Fruit fly (Drosophila melanogaster): ENCODE measurements around the gene Doc3.

The Doc3 gene

DNA sequence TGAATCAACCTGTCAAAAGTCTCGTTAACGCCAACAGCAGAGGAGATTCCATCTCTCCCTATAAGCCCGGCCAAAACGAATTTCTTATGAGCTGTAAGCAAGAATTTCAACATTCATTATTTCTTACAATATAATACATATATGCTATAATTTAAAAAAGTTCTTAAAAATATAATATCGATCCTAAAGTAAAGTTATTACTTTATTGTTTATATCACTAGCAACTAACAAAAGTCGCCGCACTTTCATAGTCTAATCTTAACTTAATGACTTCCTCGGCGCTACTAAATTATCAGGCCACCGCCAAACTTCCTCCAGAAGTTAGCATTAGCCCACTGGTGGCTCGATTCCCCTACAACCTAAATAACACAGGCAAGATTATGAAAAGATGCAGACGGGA is 28.5 kb downstream of the Doc3 start (continued):
- TF ChIP-seq CG1792 (GFP tag; optimal IDR thresholded peaks at IDR 0.05) (no peak), dysf (GFP tag; IDR thresholded peaks at IDR 0.05) (no peak), CG6175 (GFP tag; IDR thresholded peaks at IDR 0.05) (no peak), CG30403 (GFP tag; optimal IDR thresholded peaks at IDR 0.05) (peak; percentile 19), Ssrp (tag; optimal IDR thresholded peaks at IDR 0.05) (peak; percentile 38), CG7271 (tag; optimal IDR thresholded peaks at IDR 0.05) (no peak)

- TF ChIP-seq ci (GFP tag; IDR thresholded peaks at IDR 0.05), result peak; percentile 83
- TF ChIP-seq CG7556 (GFP tag; optimal IDR thresholded peaks at IDR 0.05), result no peak
- TF ChIP-seq phol (tag; optimal IDR thresholded peaks at IDR 0.05), result peak; percentile 87
- peak; percentile 63; the same call in 1 of the 2 replicates for TF ChIP-seq peb (GFP tag; IDR thresholded peaks at IDR 0.05)
- TF ChIP-seq wdn (GFP tag; IDR thresholded peaks at IDR 0.05), result no peak
- TF ChIP-seq CG2202 (tag; optimal IDR thresholded peaks at IDR 0.05), result peak; percentile 29
- TF ChIP-seq Ptx1 (GFP tag; IDR thresholded peaks at IDR 0.05), result peak; percentile 70
- TF ChIP-seq pan (optimal IDR thresholded peaks at IDR 0.05), result no peak
- peak in 1 of 2 experiments; percentile 78 for TF ChIP-seq pan (GFP tag; optimal IDR thresholded peaks at IDR 0.05 in 1 of 2, IDR thresholded peaks at IDR 0.05 in 1 of 2)
- peak; percentile 57 for TF ChIP-seq CG12104 (GFP tag; optimal IDR thresholded peaks at IDR 0.05)
- TF ChIP-seq E2f1 (GFP tag; IDR thresholded peaks at IDR 0.05), result peak; percentile 56; the same call in 1 of the 2 replicates
- TF ChIP-seq slbo (GFP tag; IDR thresholded peaks at IDR 0.05), result peak; percentile 37; the same call in 1 of the 2 replicates
- TF ChIP-seq D (optimal IDR thresholded peaks at IDR 0.05), result no peak
- peak; percentile 78 for TF ChIP-seq D (GFP tag; optimal IDR thresholded peaks at IDR 0.05)
- no peak for TF ChIP-seq cato (GFP tag; optimal IDR thresholded peaks at IDR 0.05; ENCODE audit: borderline replicate concordance)
- TF ChIP-seq toy (GFP tag; IDR thresholded peaks at IDR 0.05), result no peak
- peak; percentile 66; the same call in 1 of the 3 replicates for TF ChIP-seq Mrtf (GFP tag; IDR thresholded peaks at IDR 0.05)
- TF ChIP-seq CG1602 (GFP tag; optimal IDR thresholded peaks at IDR 0.05), result peak; percentile 44
- peak; percentile 67 for TF ChIP-seq Asciz (GFP tag; optimal IDR thresholded peaks at IDR 0.05)
- TF ChIP-seq CG9609 (GFP tag; optimal IDR thresholded peaks at IDR 0.05), result peak; percentile 12
- no peak for TF ChIP-seq zen2 (GFP tag; IDR thresholded peaks at IDR 0.05; ENCODE audit: partially characterized antibody)
- peak; percentile 69 for TF ChIP-seq CG7839 (tag; optimal IDR thresholded peaks at IDR 0.05)
- peak; percentile 72 for TF ChIP-seq ranshi (GFP tag; IDR thresholded peaks at IDR 0.05)
- peak; percentile 26; the same call in 1 of the 2 replicates for TF ChIP-seq CG10321 (GFP tag; IDR thresholded peaks at IDR 0.05)
- peak; percentile 81 for TF ChIP-seq dmrt99B (tag; optimal IDR thresholded peaks at IDR 0.05)
- peak; percentile 55 for TF ChIP-seq CG18764 (GFP tag; optimal IDR thresholded peaks at IDR 0.05)
- TF ChIP-seq Lim3 (GFP tag; IDR thresholded peaks at IDR 0.05), result no peak
- peak; percentile 61 for TF ChIP-seq CG10654 (GFP tag; optimal IDR thresholded peaks at IDR 0.05)
- TF ChIP-seq bcd (GFP tag; optimal IDR thresholded peaks at IDR 0.05), result peak; percentile 54
- TF ChIP-seq sisA (GFP tag; IDR thresholded peaks at IDR 0.05), result peak; percentile 80
- peak; percentile 55 for TF ChIP-seq CG14667 (GFP tag; IDR thresholded peaks at IDR 0.05)
- TF ChIP-seq odd (GFP tag; optimal IDR thresholded peaks at IDR 0.05), result no peak
- TF ChIP-seq danr (GFP tag; IDR thresholded peaks at IDR 0.05), result peak; percentile 65
- peak; percentile 44 for TF ChIP-seq kni (GFP tag; optimal IDR thresholded peaks at IDR 0.05)
- no peak for TF ChIP-seq Dp (GFP tag; optimal IDR thresholded peaks at IDR 0.05)
- TF ChIP-seq CG5245 (GFP tag; optimal IDR thresholded peaks at IDR 0.05), result peak; percentile 70
- TF ChIP-seq CG3847 (GFP tag; IDR thresholded peaks at IDR 0.05), result peak; percentile 42
- TF ChIP-seq Hr51 (GFP tag; optimal IDR thresholded peaks at IDR 0.05), result peak in 1 of 2 experiments; percentile 17
- TF ChIP-seq Hmx (GFP tag; optimal IDR thresholded peaks at IDR 0.05), result no peak
- TF ChIP-seq CrebB (tag; optimal IDR thresholded peaks at IDR 0.05), result no peak
- TF ChIP-seq Rfx (GFP tag; IDR thresholded peaks at IDR 0.05), result 0 out of 2 replicates have a peak, but pooled peaks have one; percentile 26
- TF ChIP-seq CG15696 (tag; optimal IDR thresholded peaks at IDR 0.05), result peak; percentile 73
- TF ChIP-seq Antp (GFP tag; optimal IDR thresholded peaks at IDR 0.05), result no peak
Measured at dm6 chr3L:9033999-9034626, 29.1 kb downstream of the Doc3 start.

Data from whole organism, embryonic.